Worm (Caenorhabditis elegans) whole organism, L2 larva: ENCODE measurements around the gene lbp-1.

ENCODE experiments used
- C34F6.9 ChIP-seq: fragments of 150-350 bp; optimal IDR thresholded peaks from 2 replicates; lab custom pipeline; 2014; ENCODE audit warnings: missing biosample characterization, missing genetic modification characterization
- F13H6.1 ChIP-seq: sonication (generic microtip); optimal IDR thresholded peaks from 2 replicates; lab custom pipeline; 2016; ENCODE audit warnings: missing genetic modification characterization, missing compliant biosample characterization
- R02D3.7 ChIP-seq: fragments of 150-350 bp; optimal IDR thresholded peaks from 2 replicates; lab custom pipeline; 2014; ENCODE audit warnings: missing biosample characterization, missing genetic modification characterization
- ZK546.5 ChIP-seq: sonication (generic microtip); optimal IDR thresholded peaks from 2 replicates; lab custom pipeline; 2017; ENCODE audit warnings: missing biosample characterization, missing genetic modification characterization
- ama-1 ChIP-seq: fragments of 150-350 bp; optimal IDR thresholded peaks from 2 replicates; lab custom pipeline; 2018; ENCODE audit warnings: inconsistent platforms
- blmp-1 ChIP-seq: sonication (generic microtip); optimal IDR thresholded peaks from 2 replicates; lab custom pipeline; 2017; ENCODE audit warnings: missing genetic modification characterization, mild to moderate bottlenecking, missing compliant biosample characterization, antibody characterized with exemption, moderate library complexity; ENCODE audit not compliant: insufficient read depth
- ceh-16 ChIP-seq: fragments of 150-350 bp; optimal IDR thresholded peaks from 2 replicates; lab custom pipeline; 2014; ENCODE audit warnings: missing biosample characterization, missing genetic modification characterization
- ceh-82 ChIP-seq: fragments of 150-350 bp; optimal IDR thresholded peaks from 2 replicates; lab custom pipeline; 2014; ENCODE audit warnings: missing biosample characterization, missing genetic modification characterization
- crh-2 ChIP-seq: sonication (generic microtip); optimal IDR thresholded peaks from 2 replicates; lab custom pipeline; 2017; ENCODE audit warnings: missing biosample characterization, missing genetic modification characterization
- dmd-4 ChIP-seq: sonication (generic microtip); optimal IDR thresholded peaks from 2 replicates; lab custom pipeline; 2017; ENCODE audit warnings: missing biosample characterization, missing genetic modification characterization
- egl-27 ChIP-seq: sonication (generic microtip); optimal IDR thresholded peaks from 3 replicates; lab custom pipeline; 2017; ENCODE audit warnings: missing biosample characterization, missing genetic modification reagents, missing genetic modification characterization
- elt-1 ChIP-seq: fragments of 150-350 bp; optimal IDR thresholded peaks from 2 replicates; lab custom pipeline; 2014; ENCODE audit warnings: missing biosample characterization, missing genetic modification characterization
- fos-1 ChIP-seq: fragments of 150-350 bp; optimal IDR thresholded peaks from 2 replicates; lab custom pipeline; 2014; ENCODE audit warnings: missing biosample characterization, missing genetic modification characterization
- gmeb-1 ChIP-seq: fragments of 150-350 bp; optimal IDR thresholded peaks from 2 replicates; lab custom pipeline; 2014; ENCODE audit warnings: missing biosample characterization, missing genetic modification characterization
- lin-11 ChIP-seq: fragments of 150-350 bp; sonication (generic microtip); optimal IDR thresholded peaks from 2 replicates; lab custom pipeline; 2014; ENCODE audit warnings: missing biosample characterization, missing genetic modification characterization, inconsistent platforms, mixed read lengths
- lin-13 ChIP-seq: fragments of 150-350 bp; optimal IDR thresholded peaks from 2 replicates; lab custom pipeline; 2014; ENCODE audit warnings: missing biosample characterization, missing genetic modification reagents, missing genetic modification characterization
- lsy-2 ChIP-seq, 2 experiments: fragments of 150-350 bp in 1 of 2; sonication (generic microtip) in 1 of 2; optimal IDR thresholded peaks; 2 replicates each; lab custom pipeline; 2014 to 2017; ENCODE audit warnings: missing biosample characterization in 2 of 2, missing genetic modification characterization in 2 of 2
- mbf-1 ChIP-seq: sonication (generic microtip); optimal IDR thresholded peaks from 2 replicates; lab custom pipeline; 2017; ENCODE audit warnings: missing biosample characterization, missing genetic modification characterization
- mdl-1 ChIP-seq, 2 experiments: fragments of 150-350 bp in 1 of 2; sonication (generic microtip) in 1 of 2; optimal IDR thresholded peaks; 2 replicates each; lab custom pipeline; 2017; ENCODE audit warnings: missing biosample characterization in 2 of 2, missing genetic modification characterization in 2 of 2
- nhr-11 ChIP-seq: fragments of 150-350 bp; optimal IDR thresholded peaks from 2 replicates; lab custom pipeline; 2014; ENCODE audit warnings: missing biosample characterization, missing genetic modification characterization
- nhr-12 ChIP-seq: fragments of 150-350 bp; optimal IDR thresholded peaks from 2 replicates; lab custom pipeline; 2014; ENCODE audit warnings: missing biosample characterization, missing genetic modification characterization
- nhr-21 ChIP-seq: fragments of 150-350 bp; optimal IDR thresholded peaks from 2 replicates; lab custom pipeline; 2014; ENCODE audit warnings: missing biosample characterization, missing genetic modification characterization
- nhr-23 ChIP-seq: fragments of 150-350 bp; optimal IDR thresholded peaks from 2 replicates; lab custom pipeline; 2014; ENCODE audit warnings: missing biosample characterization, missing genetic modification reagents, missing genetic modification characterization
- nhr-237 ChIP-seq: fragments of 150-350 bp; optimal IDR thresholded peaks from 2 replicates; lab custom pipeline; 2014; ENCODE audit warnings: missing biosample characterization, missing genetic modification characterization
- nhr-25 ChIP-seq: fragments of 150-350 bp; sonication (generic microtip); optimal IDR thresholded peaks from 3 replicates; lab custom pipeline; 2014; ENCODE audit warnings: missing biosample characterization, missing genetic modification characterization
- nhr-6 ChIP-seq: fragments of 150-350 bp; optimal IDR thresholded peaks from 2 replicates; lab custom pipeline; 2014; ENCODE audit warnings: missing biosample characterization, missing genetic modification characterization
- nhr-77 ChIP-seq: fragments of 150-350 bp; optimal IDR thresholded peaks from 2 replicates; lab custom pipeline; 2014; ENCODE audit warnings: missing biosample characterization, missing genetic modification characterization
- sem-4 ChIP-seq: fragments of 150-350 bp; optimal IDR thresholded peaks from 2 replicates; lab custom pipeline; 2014; ENCODE audit warnings: missing biosample characterization, missing genetic modification reagents, missing genetic modification characterization
- skn-1 ChIP-seq: sonication (generic microtip); optimal IDR thresholded peaks from 2 replicates; lab custom pipeline; 2017; ENCODE audit warnings: missing biosample characterization, missing genetic modification characterization
- sma-3 ChIP-seq: sonication (generic microtip); optimal IDR thresholded peaks from 2 replicates; lab custom pipeline; 2016; ENCODE audit warnings: missing genetic modification reagents, missing genetic modification characterization, missing compliant biosample characterization
- snpc-4 ChIP-seq: fragments of 150-350 bp; optimal IDR thresholded peaks from 2 replicates; lab custom pipeline; 2014; ENCODE audit warnings: missing biosample characterization, missing genetic modification characterization
- unc-55 ChIP-seq: fragments of 150-350 bp; sonication (generic microtip); optimal IDR thresholded peaks from 3 replicates; lab custom pipeline; 2014; ENCODE audit warnings: missing biosample characterization, missing genetic modification reagents, missing genetic modification characterization
- ztf-1 ChIP-seq: fragments of 200-800 bp; sonication (Bioruptor generic); conservative IDR thresholded peaks from 2 replicates; pipeline ENCODE4 v1.3.6; 2022; ENCODE audit warnings: missing genetic modification characterization, missing compliant biosample characterization
- ztf-11 ChIP-seq: sonication (generic microtip); optimal IDR thresholded peaks from 2 replicates; lab custom pipeline; 2017; ENCODE audit warnings: missing biosample characterization, missing genetic modification characterization
- ztf-4 ChIP-seq: fragments of 150-350 bp; optimal IDR thresholded peaks from 2 replicates; lab custom pipeline; 2014; ENCODE audit warnings: missing biosample characterization, missing genetic modification characterization

Gene lbp-1

DNA sequence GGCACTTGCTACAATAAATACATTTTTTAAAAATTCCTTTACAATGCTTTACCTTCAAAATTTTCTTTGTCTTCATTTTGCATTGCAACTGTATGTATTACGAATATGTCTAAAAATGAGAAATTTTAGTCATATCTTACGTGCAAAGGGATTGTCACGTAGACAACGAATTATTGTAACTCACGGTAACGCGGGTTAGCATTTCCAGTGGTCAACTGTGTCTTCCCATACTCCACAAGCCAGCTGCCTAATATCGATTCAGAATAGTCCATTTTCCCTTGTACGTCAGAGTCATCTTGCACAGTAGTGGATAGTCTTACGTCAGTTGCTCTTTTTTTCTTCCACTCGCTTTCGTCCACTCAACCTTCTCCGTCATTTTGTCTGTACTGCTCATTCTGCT is 3.7 kb downstream of the lbp-1 start, which contains the start of gene fbxb-71:
TSS of gene fbxb-71 (plus strand) at position 301 of the 400 bp plus-strand sequence.
- TF ChIP-seq ztf-1 (no peak), snpc-4 (tag; lab: Kevin White, UChicago) (no peak), mdl-1 (tag; optimal IDR thresholded peaks at IDR 0.05; lab: Kevin White, UChicago) (no peak)

DNA sequence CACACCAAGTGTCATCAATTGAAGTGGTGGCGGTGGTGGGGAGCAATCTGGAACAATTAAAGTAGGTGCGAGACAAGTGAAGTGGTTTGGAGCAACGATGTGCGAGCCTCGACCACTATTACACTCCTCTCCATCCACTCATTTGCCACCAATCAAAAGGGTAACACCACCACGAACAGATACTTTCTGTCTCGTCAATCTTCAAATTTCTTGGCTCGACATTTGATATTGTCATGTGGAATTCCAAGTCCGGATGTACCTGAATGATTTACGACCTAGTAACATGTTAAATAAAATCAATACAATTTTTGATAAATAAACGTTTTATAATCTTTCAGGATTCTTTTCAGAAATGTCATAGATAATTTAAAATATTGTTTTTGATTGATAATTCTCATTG is 11.9 kb downstream of the lbp-1 start, which contains the start of gene sul-1:
TSS of gene sul-1 (minus strand) at position 101 of the 400 bp plus-strand sequence.
- TF ChIP-seq nhr-25 = no peak
- no peak for TF ChIP-seq ama-1 (lab: Kevin White, UChicago)
- no peak for TF ChIP-seq egl-27 (tag; lab: Kevin White, UChicago)
- no peak for TF ChIP-seq ztf-4
- TF ChIP-seq nhr-6 (tag; lab: Kevin White, UChicago) = no peak
- no peak for TF ChIP-seq nhr-77 (tag; lab: Kevin White, UChicago)
- no peak for TF ChIP-seq dmd-4 (tag; lab: Kevin White, UChicago)

DNA sequence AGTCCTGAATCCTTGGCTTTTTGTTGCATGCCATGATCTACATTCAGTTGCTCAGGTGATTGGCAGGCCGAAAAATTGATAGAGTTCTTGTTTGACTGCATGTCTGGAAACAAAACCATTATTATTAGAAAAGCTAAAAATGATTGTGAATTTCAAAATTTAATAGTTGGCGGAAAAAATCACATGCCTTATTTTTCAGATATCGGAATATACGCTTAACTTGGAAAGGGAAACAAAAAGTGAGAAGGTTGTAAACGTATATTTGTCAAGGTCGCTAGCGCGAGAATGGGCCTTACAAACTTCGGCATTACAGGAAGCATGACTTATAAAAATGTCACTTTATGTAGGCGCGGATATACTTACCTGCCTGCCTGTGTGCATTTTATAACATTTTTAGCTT is 12.7 kb downstream of the lbp-1 start, which contains the start of gene K09C4.9:
TSS of gene K09C4.9 (minus strand) at position 101 of the 400 bp plus-strand sequence.
- TF ChIP-seq sma-3 (GFP tag; lab: Kevin White, UChicago) = no peak
- TF ChIP-seq nhr-11 (tag; lab: Kevin White, UChicago) = no peak
- TF ChIP-seq nhr-21 (tag; lab: Kevin White, UChicago) = no peak
- no peak for TF ChIP-seq nhr-12
- TF ChIP-seq ztf-11 = no peak
- TF ChIP-seq lsy-2 (tag; optimal IDR thresholded peaks at IDR 0.05; lab: Kevin White, UChicago) = no peak
- TF ChIP-seq nhr-23 (tag; lab: Kevin White, UChicago) = no peak
- TF ChIP-seq ztf-1 = no peak
- TF ChIP-seq unc-55 (GFP tag; lab: Kevin White, UChicago) = no peak
- no peak for TF ChIP-seq R02D3.7
- TF ChIP-seq ceh-82 (tag; lab: Kevin White, UChicago) = no peak
- no peak for TF ChIP-seq skn-1
- no peak for TF ChIP-seq ztf-4
- TF ChIP-seq, all 48 proteins: peak for 0

DNA sequence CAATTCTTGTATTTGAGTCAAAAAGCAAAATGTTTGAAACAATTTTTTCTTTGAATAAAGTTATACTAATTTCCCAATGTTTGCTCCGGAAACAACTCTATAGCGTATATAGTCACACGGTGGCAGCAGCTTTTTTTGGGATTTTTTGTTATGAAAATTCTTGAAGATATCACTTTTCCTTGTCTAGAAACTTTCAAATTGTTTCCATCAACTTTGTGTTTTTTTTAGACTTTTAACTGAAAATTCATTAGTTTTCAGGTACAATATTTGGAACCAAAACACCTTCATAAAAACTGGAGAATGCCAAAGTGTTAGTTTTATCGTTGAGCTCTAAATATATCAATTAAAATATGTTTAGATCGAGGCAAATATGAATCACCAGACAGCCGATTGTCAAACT is 13.6 kb downstream of the lbp-1 start, which contains the start of gene K09C4.7:
TSS of gene K09C4.7 (plus strand) at position 301 of the 400 bp plus-strand sequence.
- TF ChIP-seq blmp-1 = no peak
- no peak for TF ChIP-seq lin-13 (GFP tag; lab: Kevin White, UChicago)

DNA sequence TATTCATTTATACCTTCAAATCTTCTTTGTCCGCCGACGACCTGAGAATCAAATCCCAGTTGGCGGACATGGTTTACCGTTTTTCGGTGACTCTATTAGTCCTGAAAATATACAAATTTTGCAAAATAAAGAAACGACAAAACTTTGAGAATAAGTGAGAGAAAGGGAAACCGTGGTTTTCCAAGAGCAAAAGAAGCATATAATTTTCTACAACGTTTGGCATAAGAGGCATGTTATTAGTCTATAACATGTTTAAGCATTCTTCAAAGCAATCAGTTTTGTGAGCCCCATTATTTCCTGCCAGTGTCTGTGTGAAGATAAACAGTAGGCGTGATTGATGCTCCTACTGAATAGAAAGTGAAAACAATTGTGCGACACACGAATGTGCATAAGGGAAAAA is 21.2 kb downstream of the lbp-1 start, which contains the start of gene K09C4.10:
TSS of gene K09C4.10 (minus strand) at position 101 of the 400 bp plus-strand sequence.
- no peak for TF ChIP-seq sem-4 (tag; lab: Kevin White, UChicago)
- TF ChIP-seq snpc-4 (tag; lab: Kevin White, UChicago) = no peak
- no peak for TF ChIP-seq F13H6.1 (tag; lab: Kevin White, UChicago)
- TF ChIP-seq C34F6.9 (tag; lab: Kevin White, UChicago) = no peak
- no peak for TF ChIP-seq gmeb-1 (tag; lab: Kevin White, UChicago)
- TF ChIP-seq egl-27 (tag; lab: Kevin White, UChicago) = no peak
- TF ChIP-seq nhr-237 = no peak
- no peak for TF ChIP-seq ZK546.5 (tag; lab: Kevin White, UChicago)
- TF ChIP-seq ama-1 (lab: Kevin White, UChicago) = no peak
- no peak for TF ChIP-seq crh-2
- no peak for TF ChIP-seq lin-11 (tag; lab: Kevin White, UChicago)
- no peak for TF ChIP-seq skn-1
- TF ChIP-seq ztf-11 = no peak
- no peak for TF ChIP-seq nhr-25
- TF ChIP-seq ceh-16 = no peak
- TF ChIP-seq, all 48 proteins: peak for 0

DNA sequence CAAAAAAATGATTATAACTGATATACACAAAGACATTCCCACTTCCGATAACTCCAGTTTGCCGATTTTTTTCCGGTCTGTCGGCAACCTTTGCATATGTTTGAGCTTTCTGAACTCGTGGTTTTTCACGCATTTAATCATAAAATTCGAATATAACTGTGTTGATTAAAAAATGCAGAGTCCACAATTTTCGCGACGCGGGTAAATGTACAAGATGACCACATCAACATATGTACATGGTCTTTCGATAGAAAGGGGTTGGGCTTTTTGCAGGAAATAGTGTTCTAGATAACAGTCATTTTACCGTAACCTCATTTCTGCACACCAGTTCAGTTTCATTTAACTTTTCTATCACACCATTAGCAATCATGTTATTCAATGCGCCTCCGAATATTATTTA is 23.4 kb downstream of the lbp-1 start, which contains the start of gene K09C4.5:
TSS of gene K09C4.5 (plus strand) at position 326 of the 400 bp plus-strand sequence.
- TF ChIP-seq elt-1 = no peak
- no peak for TF ChIP-seq nhr-23 (tag; lab: Kevin White, UChicago)
- TF ChIP-seq fos-1 (tag; lab: Kevin White, UChicago) = peak; percentile 17
- TF ChIP-seq mbf-1 (tag; lab: Kevin White, UChicago) = no peak
